Worm (Caenorhabditis elegans) whole organism, L4 larva: ENCODE measurements around the gene F13H10.3.

Source experiments
- D1046.2 ChIP-seq: fragments of 200-800 bp; sonication (Bioruptor generic); IDR thresholded peaks from 2 replicates; pipeline ENCODE4 v1.3.6; 2022; ENCODE audit warnings: missing genetic modification characterization, missing compliant biosample characterization
- F44E2.7 ChIP-seq: fragments of 200-800 bp; sonication (Bioruptor generic); IDR thresholded peaks from 2 replicates; pipeline ENCODE4 v2.1.2; 2022; ENCODE audit warnings: missing genetic modification characterization, missing compliant biosample characterization
- F49E8.2 ChIP-seq: sonication (generic microtip); optimal IDR thresholded peaks from 2 replicates; lab custom pipeline; 2016; ENCODE audit warnings: missing compliant biosample characterization, mild to moderate bottlenecking, missing genetic modification characterization, borderline replicate concordance
- T20F7.1 ChIP-seq: fragments of 200-800 bp; sonication (Bioruptor generic); optimal IDR thresholded peaks from 2 replicates; lab custom pipeline; 2018; ENCODE audit warnings: mild to moderate bottlenecking, missing genetic modification characterization, missing compliant biosample characterization
- T26A8.4 ChIP-seq: fragments of 200-800 bp; sonication (Bioruptor generic); IDR thresholded peaks from 2 replicates; pipeline ENCODE4 v1.3.6; 2022; ENCODE audit warnings: missing genetic modification characterization, missing compliant biosample characterization
- Y105C5A.15 ChIP-seq: fragments of 200-800 bp; sonication (Bioruptor generic); IDR thresholded peaks from 2 replicates; pipeline ENCODE4 v1.3.6; 2022; ENCODE audit warnings: missing genetic modification characterization, missing compliant biosample characterization
- Y75B8A.6 ChIP-seq: fragments of 200-800 bp; sonication (Bioruptor generic); IDR thresholded peaks from 2 replicates; pipeline ENCODE4 v1.3.6; 2022; ENCODE audit warnings: missing genetic modification reagents, missing genetic modification characterization, missing compliant biosample characterization
- aha-1 ChIP-seq: fragments of 150-350 bp; peaks from one replicate; lab custom pipeline; 2014; ENCODE audit warnings: missing biosample characterization, missing genetic modification characterization
- arid-1 ChIP-seq: fragments of 200-800 bp; sonication (Bioruptor generic); conservative IDR thresholded peaks from 2 replicates; pipeline ENCODE4 v1.3.6; 2022; ENCODE audit warnings: missing genetic modification reagents, missing genetic modification characterization, missing compliant biosample characterization
- ceh-28 ChIP-seq: fragments of 150-350 bp; optimal IDR thresholded peaks from 2 replicates; lab custom pipeline; 2014; ENCODE audit warnings: missing biosample characterization, missing genetic modification reagents, missing genetic modification characterization
- ceh-82 ChIP-seq: sonication (generic microtip); optimal IDR thresholded peaks from 2 replicates; lab custom pipeline; 2017; ENCODE audit warnings: missing biosample characterization, missing genetic modification characterization
- ces-1 ChIP-seq: fragments of 150-350 bp; sonication (generic microtip); optimal IDR thresholded peaks from 4 replicates; lab custom pipeline; 2014; ENCODE audit warnings: missing biosample characterization, missing genetic modification reagents, missing genetic modification characterization
- ctbp-1 ChIP-seq: fragments of 200-800 bp; sonication (Bioruptor generic); IDR thresholded peaks from 2 replicates; pipeline ENCODE4 v1.3.6; 2022; ENCODE audit warnings: missing genetic modification reagents, missing genetic modification characterization, missing compliant biosample characterization
- daf-19 ChIP-seq: fragments of 200-800 bp; sonication (Bioruptor generic); conservative IDR thresholded peaks from 2 replicates; pipeline ENCODE4 v1.3.6; 2022; ENCODE audit warnings: missing genetic modification characterization, missing compliant biosample characterization
- daf-8 ChIP-seq: fragments of 200-800 bp; sonication (Bioruptor generic); IDR thresholded peaks from 2 replicates; pipeline ENCODE4 v1.3.6; 2022; ENCODE audit warnings: missing genetic modification characterization, missing compliant biosample characterization
- duxl-1 ChIP-seq: sonication (generic microtip); optimal IDR thresholded peaks from 2 replicates; lab custom pipeline; 2016; ENCODE audit warnings: mild to moderate bottlenecking, missing genetic modification characterization, moderate library complexity, missing compliant biosample characterization; ENCODE audit not compliant: poor library complexity
- egl-43 ChIP-seq: fragments of 200-800 bp; sonication (Bioruptor generic); IDR thresholded peaks from 2 replicates; pipeline ENCODE4 v1.3.6; 2022; ENCODE audit warnings: missing genetic modification reagents, missing genetic modification characterization, missing compliant biosample characterization
- hlh-30 ChIP-seq: sonication (generic microtip); optimal IDR thresholded peaks from 2 replicates; lab custom pipeline; 2017; ENCODE audit warnings: antibody characterized with exemption, mild to moderate bottlenecking, missing genetic modification characterization, missing compliant biosample characterization; ENCODE audit not compliant: insufficient read depth
- hmg-1.1 ChIP-seq: fragments of 200-800 bp; sonication (Bioruptor generic); IDR thresholded peaks from 2 replicates; pipeline ENCODE4 v1.3.6; 2022; ENCODE audit warnings: missing genetic modification reagents, missing genetic modification characterization, missing compliant biosample characterization
- lin-29 ChIP-seq: fragments of 200-800 bp; sonication (Bioruptor generic); IDR thresholded peaks from 2 replicates; pipeline ENCODE4 v1.3.6; 2022; ENCODE audit warnings: missing genetic modification reagents, missing genetic modification characterization, missing compliant biosample characterization
- lin-39 ChIP-seq: fragments of 150-350 bp; optimal IDR thresholded peaks from 2 replicates; lab custom pipeline; 2014; ENCODE audit warnings: missing biosample characterization, missing genetic modification reagents, missing genetic modification characterization
- lir-3 ChIP-seq: sonication (generic microtip); optimal IDR thresholded peaks from 2 replicates; lab custom pipeline; 2016; ENCODE audit warnings: mild to moderate bottlenecking, missing genetic modification characterization, missing compliant biosample characterization
- lsy-2 ChIP-seq, 2 experiments: fragments of 150-350 bp in 1 of 2; sonication (generic microtip) in 1 of 2; optimal IDR thresholded peaks; 2 replicates each; lab custom pipeline; 2014 to 2017; ENCODE audit warnings: missing biosample characterization in 2 of 2, missing genetic modification characterization in 2 of 2
- madf-5 ChIP-seq, 2 experiments: fragments of 200-800 bp; sonication (Bioruptor generic); IDR thresholded peaks; 2 replicates each; pipeline ENCODE4 v1.3.6; 2022; ENCODE audit warnings: missing compliant biosample characterization in 2 of 2, missing genetic modification characterization in 2 of 2
- mdt-29 ChIP-seq: fragments of 200-800 bp; sonication (Bioruptor generic); IDR thresholded peaks from 2 replicates; pipeline ENCODE4 v1.3.6; 2022; ENCODE audit warnings: missing genetic modification reagents, missing genetic modification characterization, missing compliant biosample characterization
- mes-2 ChIP-seq: sonication (generic microtip); optimal IDR thresholded peaks from 2 replicates; lab custom pipeline; 2016; ENCODE audit warnings: missing genotype, mild to moderate bottlenecking, missing genetic modification characterization, missing compliant biosample characterization; ENCODE audit not compliant: poor library complexity, severe bottlenecking
- mxl-2 ChIP-seq: fragments of 200-800 bp; sonication (Bioruptor generic); conservative IDR thresholded peaks from 2 replicates; pipeline ENCODE4 v1.3.6; 2022; ENCODE audit warnings: missing genetic modification reagents, missing genetic modification characterization, missing compliant biosample characterization
- nhr-10 ChIP-seq: fragments of 150-350 bp; optimal IDR thresholded peaks from 2 replicates; lab custom pipeline; 2014; ENCODE audit warnings: missing biosample characterization, missing genetic modification characterization
- nhr-111 ChIP-seq: fragments of 200-800 bp; sonication (Bioruptor generic); optimal IDR thresholded peaks from 2 replicates; lab custom pipeline; 2018; ENCODE audit warnings: mild to moderate bottlenecking, missing genetic modification characterization, missing compliant biosample characterization
- nhr-42 ChIP-seq: fragments of 200-800 bp; sonication (Bioruptor generic); IDR thresholded peaks from 2 replicates; pipeline ENCODE4 v1.3.6; 2022; ENCODE audit warnings: missing genetic modification characterization, missing compliant biosample characterization
- nhr-77 ChIP-seq: fragments of 150-350 bp; optimal IDR thresholded peaks from 2 replicates; lab custom pipeline; 2014; ENCODE audit warnings: missing biosample characterization, missing genetic modification characterization
- pha-4 ChIP-seq, 2 experiments: fragments of 150-350 bp in 1 of 2; fragments of 200-800 bp in 1 of 2; sonication (Bioruptor generic) in 1 of 2; IDR thresholded peaks in 1 of 2; optimal IDR thresholded peaks in 1 of 2; 2 replicates each; pipeline versions ENCODE4 v1.3.6 to Lab custom; 2014 to 2022; ENCODE audit warnings: missing genetic modification characterization in 2 of 2, missing genetic modification reagents in 2 of 2, missing biosample characterization in 1 of 2, missing compliant biosample characterization in 1 of 2
- set-16 ChIP-seq: fragments of 200-800 bp; sonication (Bioruptor generic); IDR thresholded peaks from 2 replicates; pipeline ENCODE4 v1.3.6; 2022; ENCODE audit warnings: missing genetic modification reagents, missing genetic modification characterization, missing compliant biosample characterization
- unc-130 ChIP-seq: sonication (generic microtip); optimal IDR thresholded peaks from 2 replicates; lab custom pipeline; 2016; ENCODE audit warnings: missing genetic modification reagents, missing genetic modification characterization, missing compliant biosample characterization
- unc-62 ChIP-seq, 3 experiments: fragments of 150-350 bp in 1 of 3; sonication (generic microtip); optimal IDR thresholded peaks in 2 of 3; peaks in 1 of 3; 1 replicate in 1 of 3; 2 replicates in 2 of 3; lab custom pipeline; 2014 to 2017; ENCODE audit warnings: missing biosample characterization in 3 of 3, missing genetic modification characterization in 3 of 3, missing genetic modification reagents in 3 of 3, missing genotype in 1 of 3
- zag-1 ChIP-seq: fragments of 150-350 bp; optimal IDR thresholded peaks from 2 replicates; lab custom pipeline; 2014; ENCODE audit warnings: missing biosample characterization, missing genetic modification characterization
- zfp-3 ChIP-seq: fragments of 200-800 bp; sonication (Bioruptor generic); conservative IDR thresholded peaks from 2 replicates; pipeline ENCODE4 v1.3.6; 2022; ENCODE audit warnings: missing genetic modification reagents, missing genetic modification characterization, missing compliant biosample characterization
- ztf-11 ChIP-seq: fragments of 150-350 bp; optimal IDR thresholded peaks from 2 replicates; lab custom pipeline; 2014; ENCODE audit warnings: missing biosample characterization, missing genetic modification characterization

Gene F13H10.3

ce11 chrIV:11049806-11050205 lies 34.1 kb upstream of the F13H10.3 start, which contains the start of gene F36H1.3:
F36H1.3 (plus strand) TSS chrIV:11050128.
- TF ChIP-seq nhr-111 (GFP tag; lab: Kevin White, UChicago) (no peak), unc-62 (GFP tag; optimal IDR thresholded peaks at IDR 0.05 in 1 of 2; lab: Kevin White, UChicago) (peak in 1 of 2 experiments; percentile 92), unc-62 (tag; optimal IDR thresholded peaks at IDR 0.05; lab: Kevin White, UChicago) (no peak), aha-1 (tag; lab: Kevin White, UChicago) (peak; percentile 39)

- no peak for TF ChIP-seq arid-1
- no peak for TF ChIP-seq unc-130 (GFP tag; lab: Kevin White, UChicago)
- no peak for TF ChIP-seq lin-39 (tag; lab: Kevin White, UChicago)
- TF ChIP-seq D1046.2 (GFP tag; lab: Robert Waterston, UW), result no peak
- no peak for TF ChIP-seq ztf-11 (tag; lab: Kevin White, UChicago)
- TF ChIP-seq set-16 (GFP tag; lab: Robert Waterston, UW), result no peak
- TF ChIP-seq hlh-30 (tag; lab: Kevin White, UChicago), result no peak
- TF ChIP-seq F44E2.7 (GFP tag; lab: Robert Waterston, UW), result no peak
- no peak for TF ChIP-seq daf-8 (GFP tag; lab: Robert Waterston, UW)
- no peak for TF ChIP-seq zag-1 (tag; lab: Kevin White, UChicago)
- no peak for TF ChIP-seq nhr-111 (GFP tag; lab: Kevin White, UChicago)
- no peak for TF ChIP-seq lsy-2 (tag; optimal IDR thresholded peaks at IDR 0.05; lab: Kevin White, UChicago)
- TF ChIP-seq nhr-10 (tag; lab: Kevin White, UChicago), result no peak
- TF ChIP-seq F49E8.2 (tag; lab: Kevin White, UChicago), result no peak
- no peak for TF ChIP-seq nhr-42 (GFP tag; lab: Robert Waterston, UW)
- TF ChIP-seq lin-29 (GFP tag; lab: Robert Waterston, UW), result no peak
- no peak for TF ChIP-seq nhr-77 (tag; lab: Kevin White, UChicago)
- no peak for TF ChIP-seq ctbp-1 (GFP tag; lab: Robert Waterston, UW)
- no peak for TF ChIP-seq T20F7.1
- TF ChIP-seq T26A8.4, result no peak
Observed at ce11 chrIV:11048871-11049270, 33.1 kb upstream of the F13H10.3 start, which contains the start of gene F36H1.11. F36H1.11 (plus strand) TSS chrIV:11049171.

ce11 chrIV:11044377-11044776 lies 28.6 kb upstream of the F13H10.3 start:
- TF ChIP-seq ceh-28 (tag; lab: Kevin White, UChicago) (no peak), unc-62 (GFP tag; optimal IDR thresholded peaks at IDR 0.05 in 1 of 2; lab: Kevin White, UChicago) (peak in 1 of 2 experiments; percentile 96), unc-62 (tag; optimal IDR thresholded peaks at IDR 0.05; lab: Kevin White, UChicago) (no peak)

- TF ChIP-seq mxl-2 (GFP tag; lab: Robert Waterston, UW) (no peak), ceh-82 (tag; lab: Kevin White, UChicago) (no peak), ces-1 (GFP tag; lab: Kevin White, UChicago) (no peak), mdt-29 (no peak), daf-8 (GFP tag; lab: Robert Waterston, UW) (no peak), daf-19 (GFP tag; lab: Robert Waterston, UW) (no peak), pha-4 (GFP tag; IDR thresholded peaks at IDR 0.05; lab: Robert Waterston, UW) (no peak), pha-4 (tag; optimal IDR thresholded peaks at IDR 0.05; lab: Kevin White, UChicago) (no peak), egl-43 (GFP tag; lab: Robert Waterston, UW) (no peak), Y75B8A.6 (GFP tag; lab: Robert Waterston, UW) (no peak), ztf-11 (tag; lab: Kevin White, UChicago) (no peak), mes-2 (peak; percentile 6), aha-1 (tag; lab: Kevin White, UChicago) (peak; percentile 13), hmg-1.1 (0 out of 2 replicates have a peak, but pooled peaks have one; percentile 9), lir-3 (tag; lab: Kevin White, UChicago) (no peak), ctbp-1 (GFP tag; lab: Robert Waterston, UW) (0 out of 2 replicates have a peak, but pooled peaks have one; percentile 27), madf-5 (GFP tag; IDR thresholded peaks at IDR 0.05; lab: Robert Waterston, UW) (no peak), duxl-1 (tag; lab: Kevin White, UChicago) (no peak), Y105C5A.15 (GFP tag; lab: Robert Waterston, UW) (no peak), zfp-3 (no peak)
Observed at ce11 chrIV:11038665-11039064, 22.9 kb upstream of the F13H10.3 start.
